Worm (Caenorhabditis elegans): ENCODE results near the gene F54D12.1.

The F54D12.1 gene

DNA sequence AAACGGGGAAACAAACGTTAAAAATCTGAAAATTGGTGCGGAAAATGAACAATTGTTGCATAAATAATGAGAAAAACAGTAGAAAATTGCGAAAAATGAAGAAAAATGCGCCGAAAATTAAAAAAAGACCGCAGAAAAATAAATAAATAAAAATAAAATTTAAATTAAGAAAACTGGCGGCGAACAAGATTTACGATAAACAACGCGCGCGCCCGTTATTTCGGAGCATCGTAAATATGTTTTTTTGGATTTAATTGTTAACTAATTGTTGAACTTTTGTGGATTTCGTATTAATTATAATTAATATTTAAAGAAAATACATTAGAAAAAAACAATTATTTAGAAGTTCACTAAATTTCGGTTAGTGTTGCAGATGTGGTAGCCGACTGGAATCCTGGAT is 23.4 kb upstream of the F54D12.1 start:
- no peak for TF ChIP-seq ceh-16 (tag; optimal IDR thresholded peaks at IDR 0.05)
- TF ChIP-seq mdl-1 (tag; optimal IDR thresholded peaks at IDR 0.05) = no peak
- no peak for TF ChIP-seq daf-12 (tag; optimal IDR thresholded peaks at IDR 0.05)

DNA sequence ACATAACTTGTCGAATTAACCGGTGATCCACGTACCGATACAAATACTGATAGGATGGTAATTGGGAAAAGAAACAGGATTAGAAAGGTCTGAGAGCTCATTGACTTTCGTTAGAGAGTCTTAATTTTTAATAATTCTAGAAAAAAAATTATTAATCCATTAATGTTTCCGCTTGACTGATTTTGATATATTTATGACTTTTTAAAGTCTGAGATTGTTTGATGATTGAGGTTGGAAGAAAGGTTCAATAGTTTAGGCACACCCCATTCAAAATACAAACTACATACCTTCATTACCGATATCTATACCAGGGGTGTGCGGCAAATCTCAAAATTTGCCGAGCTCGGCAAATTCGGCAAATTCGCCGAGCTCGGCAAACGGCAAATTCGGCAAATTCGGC is 21.9 kb upstream of the F54D12.1 start, which contains the start of gene F54D12.10:
Gene F54D12.10, minus strand, starts transcription at position 101 of the 400 bp plus-strand sequence.
- no peak for TF ChIP-seq pha-4 (tag; optimal IDR thresholded peaks at IDR 0.05)

DNA sequence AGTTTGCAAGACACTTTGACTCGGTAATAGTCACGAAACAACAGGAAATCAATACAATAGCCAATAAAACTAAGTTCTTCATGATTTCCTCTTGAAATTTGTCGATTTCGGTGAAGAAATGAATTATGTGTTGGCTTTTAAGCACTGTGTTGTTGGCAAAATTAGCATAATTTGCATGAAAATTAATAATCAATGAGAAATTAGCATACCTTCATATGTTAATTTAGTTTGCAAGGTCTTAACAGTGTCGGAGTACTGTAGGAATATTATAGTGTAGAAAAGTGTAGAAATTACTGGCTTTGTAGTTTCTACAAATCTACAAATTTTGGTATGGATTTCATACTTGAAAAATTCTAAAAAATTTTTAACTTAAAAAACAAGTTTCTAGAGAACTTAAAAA is 18.6 kb upstream of the F54D12.1 start, which contains the start of gene F54D12.9:
Gene F54D12.9, minus strand, starts transcription at position 101 of the 400 bp plus-strand sequence.
- no peak for TF ChIP-seq nfya-1 (tag; optimal IDR thresholded peaks at IDR 0.05; ENCODE audit: insufficient read depth)
- TF ChIP-seq mdl-1 (tag; optimal IDR thresholded peaks at IDR 0.05) = no peak
- no peak for TF ChIP-seq nhr-67 (tag; optimal IDR thresholded peaks at IDR 0.05)
- no peak for TF ChIP-seq unc-62 (GFP tag; optimal IDR thresholded peaks at IDR 0.05)
- TF ChIP-seq egl-5 (tag; optimal IDR thresholded peaks at IDR 0.05) = no peak
- TF ChIP-seq ceh-16 (tag; optimal IDR thresholded peaks at IDR 0.05) = no peak
- no peak for TF ChIP-seq ztf-11 (tag; optimal IDR thresholded peaks at IDR 0.05)
- TF ChIP-seq unc-39 (tag; optimal IDR thresholded peaks at IDR 0.05) = no peak
- TF ChIP-seq fkh-2 (tag; optimal IDR thresholded peaks at IDR 0.05) = no peak
- TF ChIP-seq jun-1 (tag; optimal IDR thresholded peaks at IDR 0.05) = no peak
- TF ChIP-seq nhr-11 (tag; optimal IDR thresholded peaks at IDR 0.05) = no peak
- no peak for TF ChIP-seq mml-1 (tag; optimal IDR thresholded peaks at IDR 0.05)
- TF ChIP-seq nhr-12 (tag; optimal IDR thresholded peaks at IDR 0.05) = no peak
- TF ChIP-seq aly-2 (tag; optimal IDR thresholded peaks at IDR 0.05) = no peak
- no peak for TF ChIP-seq lin-39 (tag; optimal IDR thresholded peaks at IDR 0.05)
- TF ChIP-seq tbx-2 (tag; optimal IDR thresholded peaks at IDR 0.05) = no peak
- no peak for TF ChIP-seq sea-2 (GFP tag; optimal IDR thresholded peaks at IDR 0.05)
- TF ChIP-seq R02D3.7 (tag; optimal IDR thresholded peaks at IDR 0.05) = no peak

DNA sequence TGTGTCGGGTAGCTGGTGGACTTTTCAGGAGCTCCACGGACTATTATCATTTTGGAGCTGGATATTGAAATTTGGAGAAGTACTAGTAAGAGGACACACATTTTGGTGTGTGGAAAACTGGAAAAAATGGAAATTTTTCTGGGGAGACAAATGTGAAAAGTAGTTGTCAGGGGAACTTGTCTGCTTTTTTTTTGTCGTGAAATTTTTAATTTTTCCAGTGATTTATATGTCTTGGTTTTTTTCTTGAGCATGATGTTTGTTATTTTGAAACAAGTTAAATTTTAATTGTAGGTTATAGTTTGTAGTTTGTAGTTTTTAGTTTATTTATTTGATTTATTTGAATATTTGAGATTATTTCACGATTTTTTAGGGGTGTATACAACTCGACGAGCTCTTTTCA is 14.9 kb upstream of the F54D12.1 start, which contains the start of gene F54D12.7:
Gene F54D12.7, minus strand, starts transcription at position 101 of the 400 bp plus-strand sequence.
- TF ChIP-seq ztf-11 (tag; optimal IDR thresholded peaks at IDR 0.05) (no peak), ceh-82 (tag; optimal IDR thresholded peaks at IDR 0.05) (no peak)

DNA sequence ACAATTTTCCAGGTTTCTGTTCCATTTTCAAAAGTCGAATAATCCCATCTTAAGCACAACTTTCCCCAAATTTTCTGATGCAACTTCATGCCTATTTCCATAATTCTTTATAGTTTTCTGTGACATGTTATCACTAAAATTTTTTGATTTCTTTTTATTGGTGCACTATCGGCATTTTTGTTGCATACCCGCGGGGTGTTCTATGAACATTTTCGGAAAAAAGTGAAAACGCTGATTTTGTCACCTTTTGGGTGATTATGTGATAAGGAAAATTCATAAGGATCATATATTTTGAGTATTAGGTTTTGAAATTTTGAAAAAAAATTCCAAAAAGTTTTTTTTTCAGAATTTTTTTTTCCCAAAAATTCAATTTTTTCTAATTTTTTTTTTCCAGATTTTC is 13.7 kb upstream of the F54D12.1 start, which contains the start of gene aat-7:
Gene aat-7, plus strand, starts transcription at position 393 of the 400 bp plus-strand sequence.
- TF ChIP-seq elt-2 (tag; optimal IDR thresholded peaks at IDR 0.05) (peak; percentile 92), lin-39 (tag; optimal IDR thresholded peaks at IDR 0.05) (no peak), fkh-2 (tag; optimal IDR thresholded peaks at IDR 0.05) (no peak), pqm-1 (tag; optimal IDR thresholded peaks at IDR 0.05) (peak; percentile 70), ztf-11 (tag; optimal IDR thresholded peaks at IDR 0.05) (no peak), jun-1 (tag; optimal IDR thresholded peaks at IDR 0.05) (peak; percentile 11)

DNA sequence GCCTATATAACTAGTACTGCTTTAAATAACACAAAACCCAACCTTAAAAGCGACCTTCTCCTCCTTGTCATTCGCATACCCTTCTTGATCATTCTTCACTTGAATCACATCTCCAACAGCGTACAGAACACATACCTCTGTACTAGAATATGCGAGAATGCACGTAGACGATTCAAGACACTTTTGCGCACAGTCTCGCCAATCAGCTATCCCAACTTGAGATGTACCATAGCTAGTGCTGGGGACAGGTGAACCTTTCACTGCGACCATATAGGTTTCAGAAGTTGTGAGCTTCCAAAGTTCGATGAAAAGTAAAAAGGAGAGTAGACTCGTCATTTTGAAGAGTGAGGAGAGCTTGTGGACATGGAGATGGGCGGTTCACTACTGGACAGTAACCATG is 2.5 kb upstream of the F54D12.1 start, which contains the start of gene F54D12.8:
Gene F54D12.8, minus strand, starts transcription at position 336 of the 400 bp plus-strand sequence.
- TF ChIP-seq elt-1 (tag; optimal IDR thresholded peaks at IDR 0.05) (no peak), ztf-11 (tag; optimal IDR thresholded peaks at IDR 0.05) (no peak), elt-3 (tag; optimal IDR thresholded peaks at IDR 0.05) (no peak), ceh-28 (tag; optimal IDR thresholded peaks at IDR 0.05) (no peak)

DNA sequence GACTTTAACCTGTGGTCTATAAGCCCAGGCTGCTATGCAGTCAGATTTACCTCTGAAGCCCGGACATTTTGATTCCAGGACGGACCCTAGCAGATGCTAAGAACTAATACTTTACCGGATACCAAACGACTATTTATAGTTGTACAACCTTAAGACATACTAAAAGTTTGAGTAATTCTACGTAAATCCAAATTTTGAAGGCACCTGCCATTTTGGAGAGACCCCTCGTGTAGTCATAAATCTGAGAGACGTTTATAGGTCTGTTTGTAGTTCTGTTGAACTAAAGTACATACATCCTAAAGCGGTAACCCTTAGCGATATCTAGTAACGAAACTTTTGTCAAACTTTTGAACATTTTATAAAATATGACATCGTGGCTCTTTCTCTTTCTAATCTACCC is 1.8 kb upstream of the F54D12.1 start, which contains the start of gene F54D12.2:
Gene F54D12.2, plus strand, starts transcription at position 301 of the 400 bp plus-strand sequence.
- TF ChIP-seq ztf-4 (tag; optimal IDR thresholded peaks at IDR 0.05) (no peak), fkh-10 (GFP tag; optimal IDR thresholded peaks at IDR 0.05) (no peak), nhr-76 (tag; optimal IDR thresholded peaks at IDR 0.05) (no peak), nhr-12 (tag; optimal IDR thresholded peaks at IDR 0.05) (no peak), tbx-2 (tag; optimal IDR thresholded peaks at IDR 0.05) (no peak), ceh-82 (tag; optimal IDR thresholded peaks at IDR 0.05) (no peak), nhr-77 (tag; optimal IDR thresholded peaks at IDR 0.05) (no peak), elt-2 (tag; optimal IDR thresholded peaks at IDR 0.05) (no peak), elt-3 (tag; optimal IDR thresholded peaks at IDR 0.05) (no peak), nhr-25 (tag; optimal IDR thresholded peaks at IDR 0.05) (no peak), nhr-23 (tag; optimal IDR thresholded peaks at IDR 0.05) (no peak), sea-2 (GFP tag; optimal IDR thresholded peaks at IDR 0.05) (no peak), lsy-12 (tag; optimal IDR thresholded peaks at IDR 0.05) (no peak), ZK546.5 (tag; optimal IDR thresholded peaks at IDR 0.05) (no peak), nfya-1 (tag; optimal IDR thresholded peaks at IDR 0.05; ENCODE audit: insufficient read depth) (no peak), aly-2 (tag; optimal IDR thresholded peaks at IDR 0.05) (no peak), hmg-11 (tag; optimal IDR thresholded peaks at IDR 0.05) (no peak), ama-1 (optimal IDR thresholded peaks at IDR 0.05) (no peak), nhr-67 (tag; optimal IDR thresholded peaks at IDR 0.05) (no peak)

All from whole organism, L3 larva.